Worm (Caenorhabditis elegans): ENCODE measurements around the gene F37A4.3.
A peak's percentile ranks its signal among the peaks of the same experiment; 100 is the strongest.

F37A4.3 gene

DNA sequence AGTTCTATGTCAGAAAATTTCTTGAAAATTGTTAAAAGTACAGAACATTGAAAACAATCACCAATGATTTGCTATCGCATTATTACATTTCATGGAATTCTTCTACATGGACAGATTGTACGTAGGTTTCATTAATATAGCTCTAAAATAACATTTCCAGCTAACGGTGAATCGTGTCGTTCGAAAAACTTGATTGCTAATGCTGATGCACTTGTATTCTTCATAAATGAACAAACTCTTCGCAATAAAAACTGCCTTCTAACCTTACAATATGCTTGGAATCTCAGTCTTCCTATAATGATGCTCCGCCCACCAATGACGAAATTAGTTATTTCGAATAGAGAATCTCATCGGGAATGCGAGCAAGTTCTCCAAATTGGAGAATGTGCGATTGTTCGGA is 12.9 kb upstream of the F37A4.3 start, which contains the start of gene F37A4.6:
F37A4.6 (plus strand) TSS at position 301 of the 400 bp plus-strand sequence.
- no peak for TF ChIP-seq fax-1 (tag; optimal IDR thresholded peaks at IDR 0.05)

- TF ChIP-seq nfya-1 (tag; optimal IDR thresholded peaks at IDR 0.05) = peak; percentile 10
- TF ChIP-seq ceh-22 (tag; optimal IDR thresholded peaks at IDR 0.05) = no peak
- TF ChIP-seq eyg-1 (tag; optimal IDR thresholded peaks at IDR 0.05) = no peak
- no peak for TF ChIP-seq fkh-10 (GFP tag; optimal IDR thresholded peaks at IDR 0.05)
- no peak for TF ChIP-seq ztf-16 (tag; optimal IDR thresholded peaks at IDR 0.05)
- no peak for TF ChIP-seq T23F11.4 (GFP tag; optimal IDR thresholded peaks at IDR 0.05)
- TF ChIP-seq pqm-1 (tag; optimal IDR thresholded peaks at IDR 0.05) = no peak
- no peak for TF ChIP-seq unc-3 (GFP tag; conservative IDR thresholded peaks at IDR 0.05)
- TF ChIP-seq unc-3 (tag; optimal IDR thresholded peaks at IDR 0.05) = no peak
- TF ChIP-seq rnt-1 (tag; optimal IDR thresholded peaks at IDR 0.05) = no peak
- TF ChIP-seq gmeb-2 (tag; optimal IDR thresholded peaks at IDR 0.05) = no peak
- TF ChIP-seq ceh-31 (tag; optimal IDR thresholded peaks at IDR 0.05) = peak; percentile 29
- peak; percentile 8 for TF ChIP-seq tbx-2 (tag; optimal IDR thresholded peaks at IDR 0.05)
- TF ChIP-seq tbx-7 (tag; optimal IDR thresholded peaks at IDR 0.05) = no peak
- TF ChIP-seq unc-86 (tag; optimal IDR thresholded peaks at IDR 0.05) = no peak
- TF ChIP-seq C08G9.2 (tag; optimal IDR thresholded peaks at IDR 0.05) = no peak
- TF ChIP-seq unc-42 (tag; optimal IDR thresholded peaks at IDR 0.05) = no peak
- TF ChIP-seq ceh-19 (GFP tag; optimal IDR thresholded peaks at IDR 0.05) = no peak
- no peak for TF ChIP-seq pat-9 (tag; optimal IDR thresholded peaks at IDR 0.05)
- TF ChIP-seq elt-2 (tag; optimal IDR thresholded peaks at IDR 0.05) = no peak
- no peak for TF ChIP-seq che-1 (tag; optimal IDR thresholded peaks at IDR 0.05)
- no peak for TF ChIP-seq ceh-9 (tag; optimal IDR thresholded peaks at IDR 0.05)
- no peak for TF ChIP-seq npax-4 (tag; optimal IDR thresholded peaks at IDR 0.05)
- TF ChIP-seq sdc-2 (tag; optimal IDR thresholded peaks at IDR 0.05) = no peak
- no peak for TF ChIP-seq K09A11.1 (tag; optimal IDR thresholded peaks at IDR 0.05; ENCODE audit: insufficient read depth)
- TF ChIP-seq ama-1 (optimal IDR thresholded peaks at IDR 0.05) = no peak
- peak; percentile 55 for TF ChIP-seq ref-2 (tag; optimal IDR thresholded peaks at IDR 0.05)
- TF ChIP-seq ceh-18 (tag; optimal IDR thresholded peaks at IDR 0.05) = no peak
These were observed 8.4 kb upstream of the F37A4.3 start, which contains the start of gene isw-1 for ce11 chrIII:6709983-6710382. isw-1 (minus strand) TSS chrIII:6710100.

- TF ChIP-seq ceh-9 (tag; optimal IDR thresholded peaks at IDR 0.05) = no peak
- no peak for TF ChIP-seq ceh-31 (tag; optimal IDR thresholded peaks at IDR 0.05)
- TF ChIP-seq ceh-14 (tag; optimal IDR thresholded peaks at IDR 0.05) = no peak
- TF ChIP-seq ceh-45 (GFP tag; IDR thresholded peaks at IDR 0.05) = no peak
- no peak for TF ChIP-seq ceh-6 (GFP tag; optimal IDR thresholded peaks at IDR 0.05)
- no peak for TF ChIP-seq unc-86 (tag; optimal IDR thresholded peaks at IDR 0.05)
- TF ChIP-seq ceh-2 (tag; optimal IDR thresholded peaks at IDR 0.05) = no peak
- no peak for TF ChIP-seq C08G9.2 (tag; optimal IDR thresholded peaks at IDR 0.05)
- TF ChIP-seq nhr-232 (tag; optimal IDR thresholded peaks at IDR 0.05) = no peak
- TF ChIP-seq ceh-22 (tag; optimal IDR thresholded peaks at IDR 0.05) = no peak
- no peak for TF ChIP-seq C38D4.7 (GFP tag; optimal IDR thresholded peaks at IDR 0.05)
- no peak for TF ChIP-seq F13H6.1 (tag; optimal IDR thresholded peaks at IDR 0.05)
- TF ChIP-seq fax-1 (tag; optimal IDR thresholded peaks at IDR 0.05) = no peak
These were observed 6.8 kb upstream of the F37A4.3 start, which contains the start of gene F37A4.5 for ce11 chrIII:6711590-6711989. F37A4.5 (plus strand) TSS chrIII:6711890.

- no peak for TF ChIP-seq zip-5 (tag; optimal IDR thresholded peaks at IDR 0.05)
- no peak for TF ChIP-seq elt-2 (tag; optimal IDR thresholded peaks at IDR 0.05)
- TF ChIP-seq ztf-16 (tag; optimal IDR thresholded peaks at IDR 0.05) = no peak
- no peak for TF ChIP-seq pros-1 (tag; optimal IDR thresholded peaks at IDR 0.05)
- no peak for TF ChIP-seq ceh-31 (tag; optimal IDR thresholded peaks at IDR 0.05)
- no peak for TF ChIP-seq nfya-1 (tag; optimal IDR thresholded peaks at IDR 0.05)
- no peak for TF ChIP-seq pha-4 (tag; optimal IDR thresholded peaks at IDR 0.05)
- TF ChIP-seq C08G9.2 (tag; optimal IDR thresholded peaks at IDR 0.05) = no peak
- no peak for TF ChIP-seq ceh-18 (tag; optimal IDR thresholded peaks at IDR 0.05)
- no peak for TF ChIP-seq dve-1 (tag; optimal IDR thresholded peaks at IDR 0.05)
- TF ChIP-seq ceh-2 (tag; optimal IDR thresholded peaks at IDR 0.05) = no peak
These were observed 5.1 kb upstream of the F37A4.3 start, which contains the start of gene F37A4.4 for ce11 chrIII:6713266-6713665. F37A4.4 (plus strand) TSS chrIII:6713566.

Data from whole organism, late embryonic.